Worm (Caenorhabditis elegans) whole organism, young adult: ENCODE results near the gene hrpa-2.

Experiments
- B0019.2 ChIP-seq: fragments of 200-800 bp; sonication (Bioruptor generic); conservative IDR thresholded peaks from 2 replicates; pipeline ENCODE4 v1.3.6; 2022; ENCODE audit warnings: missing genetic modification reagents, missing genetic modification characterization, missing compliant biosample characterization
- B0035.1 ChIP-seq: sonication (generic microtip); optimal IDR thresholded peaks from 2 replicates; lab custom pipeline; 2016; ENCODE audit warnings: missing genetic modification characterization, mild to moderate bottlenecking, missing compliant biosample characterization, missing genotype, missing genetic modification reagents
- B0336.3 ChIP-seq: fragments of 200-800 bp; sonication (Bioruptor generic); IDR thresholded peaks from 2 replicates; pipeline ENCODE4 v1.3.6; 2022; ENCODE audit warnings: missing genetic modification characterization, missing compliant biosample characterization
- F22D6.2 ChIP-seq: sonication (generic microtip); optimal IDR thresholded peaks from 2 replicates; lab custom pipeline; 2016; ENCODE audit warnings: mild to moderate bottlenecking, missing genetic modification characterization, missing compliant biosample characterization
- F23B12.7 ChIP-seq: sonication (generic microtip); optimal IDR thresholded peaks from 2 replicates; lab custom pipeline; 2017; ENCODE audit warnings: missing genetic modification characterization, mild to moderate bottlenecking, missing compliant biosample characterization, antibody characterized with exemption, moderate library complexity; ENCODE audit not compliant: insufficient read depth
- F37B4.10 ChIP-seq: fragments of 200-800 bp; sonication (Bioruptor generic); IDR thresholded peaks from 2 replicates; pipeline ENCODE4 v1.3.6; 2022; ENCODE audit warnings: missing genetic modification characterization, missing compliant biosample characterization
- F39B2.1 ChIP-seq: fragments of 200-800 bp; sonication (Bioruptor generic); IDR thresholded peaks from 2 replicates; pipeline ENCODE4 v1.3.6; 2022; ENCODE audit warnings: missing genetic modification reagents, missing genetic modification characterization, missing compliant biosample characterization
- F52B5.7 ChIP-seq: sonication (generic microtip); optimal IDR thresholded peaks from 2 replicates; lab custom pipeline; 2016; ENCODE audit warnings: mild to moderate bottlenecking, missing genetic modification characterization, missing compliant biosample characterization
- K11D2.4 ChIP-seq: fragments of 200-800 bp; sonication (Bioruptor generic); IDR thresholded peaks from 2 replicates; pipeline ENCODE4 v1.3.6; 2022; ENCODE audit warnings: missing genetic modification reagents, missing genetic modification characterization, missing compliant biosample characterization
- T07F8.4 ChIP-seq: sonication (generic microtip); optimal IDR thresholded peaks from 2 replicates; lab custom pipeline; 2016; ENCODE audit warnings: mild to moderate bottlenecking, missing genetic modification characterization, moderate library complexity, missing compliant biosample characterization
- Y53F4B.3 ChIP-seq: fragments of 200-800 bp; sonication (Bioruptor generic); IDR thresholded peaks from 2 replicates; pipeline ENCODE4 v1.3.6; 2022; ENCODE audit warnings: missing genetic modification reagents, missing genetic modification characterization, missing compliant biosample characterization
- Y56A3A.18 ChIP-seq: fragments of 200-800 bp; sonication (Bioruptor generic); IDR thresholded peaks from 2 replicates; pipeline ENCODE4 v1.3.6; 2022; ENCODE audit warnings: missing genetic modification reagents, missing genetic modification characterization, missing compliant biosample characterization
- Y67H2A.10 ChIP-seq: fragments of 200-800 bp; sonication (Bioruptor generic); conservative IDR thresholded peaks from 2 replicates; pipeline ENCODE4 v1.3.6; 2022; ENCODE audit warnings: missing genetic modification reagents, missing genetic modification characterization, missing compliant biosample characterization
- Y95B8A.8 ChIP-seq: fragments of 200-800 bp; sonication (Bioruptor generic); IDR thresholded peaks from 2 replicates; pipeline ENCODE4 v1.3.6; 2022; ENCODE audit warnings: missing genetic modification reagents, missing genetic modification characterization, missing compliant biosample characterization
- ZK185.1 ChIP-seq: sonication (generic microtip); optimal IDR thresholded peaks from 2 replicates; lab custom pipeline; 2016; ENCODE audit warnings: mild to moderate bottlenecking, missing genetic modification characterization, missing compliant biosample characterization; ENCODE audit not compliant: poor library complexity, severe bottlenecking
- ama-1 ChIP-seq, 3 experiments: fragments of 150-350 bp in 1 of 3; sonication (generic microtip) in 2 of 3; optimal IDR thresholded peaks; 2 replicates each; lab custom pipeline; 2014 to 2018; ENCODE audit warnings: missing biosample characterization in 2 of 3, missing genetic modification characterization in 2 of 3, missing genetic modification reagents in 2 of 3
- aptf-2 ChIP-seq: fragments of 200-800 bp; sonication (Bioruptor generic); conservative IDR thresholded peaks from 2 replicates; pipeline ENCODE4 v1.3.6; 2022; ENCODE audit warnings: missing genetic modification reagents, missing genetic modification characterization, missing compliant biosample characterization
- aptf-3 ChIP-seq: fragments of 200-800 bp; sonication (Bioruptor generic); IDR thresholded peaks from 2 replicates; pipeline ENCODE4 v1.3.6; 2022; ENCODE audit warnings: missing genetic modification characterization, missing compliant biosample characterization
- atf-7 ChIP-seq: sonication (generic microtip); optimal IDR thresholded peaks from 2 replicates; lab custom pipeline; 2017; ENCODE audit warnings: mild to moderate bottlenecking, missing genetic modification characterization, missing compliant biosample characterization
- athp-1 ChIP-seq: sonication (generic microtip); optimal IDR thresholded peaks from 2 replicates; lab custom pipeline; 2017; ENCODE audit warnings: mild to moderate bottlenecking, missing genetic modification characterization, missing compliant biosample characterization
- cebp-1 ChIP-seq, 2 experiments: fragments of 200-800 bp in 1 of 2; sonication (Bioruptor generic) in 1 of 2; sonication (generic microtip) in 1 of 2; IDR thresholded peaks in 1 of 2; optimal IDR thresholded peaks in 1 of 2; 2 replicates each; pipeline versions ENCODE4 v1.3.6 to Lab custom; 2017 to 2022; ENCODE audit warnings: missing compliant biosample characterization in 2 of 2, missing genetic modification characterization in 2 of 2, mild to moderate bottlenecking in 1 of 2, missing genetic modification reagents in 1 of 2, moderate library complexity in 1 of 2
- ceh-100 ChIP-seq: fragments of 200-800 bp; sonication (Bioruptor generic); IDR thresholded peaks from 2 replicates; pipeline ENCODE4 v1.3.6; 2022; ENCODE audit warnings: missing genetic modification reagents, missing genetic modification characterization, missing compliant biosample characterization
- ceh-79 ChIP-seq: sonication (generic microtip); optimal IDR thresholded peaks from 2 replicates; lab custom pipeline; 2017; ENCODE audit warnings: mild to moderate bottlenecking, missing genetic modification characterization, missing compliant biosample characterization
- ceh-91 ChIP-seq: fragments of 200-800 bp; sonication (Bioruptor generic); IDR thresholded peaks from 2 replicates; pipeline ENCODE4 v1.3.6; 2022; ENCODE audit warnings: missing genetic modification reagents, missing genetic modification characterization, missing compliant biosample characterization
- efl-1 ChIP-seq: fragments of 150-350 bp; optimal IDR thresholded peaks from 2 replicates; lab custom pipeline; 2014; ENCODE audit warnings: missing biosample characterization, missing genetic modification reagents, missing genetic modification characterization
- egl-44 ChIP-seq: fragments of 200-800 bp; sonication (Bioruptor generic); IDR thresholded peaks from 2 replicates; pipeline ENCODE4 v1.3.6; 2022; ENCODE audit warnings: missing genetic modification reagents, missing genetic modification characterization, missing compliant biosample characterization
- hlh-12 ChIP-seq: sonication (generic microtip); optimal IDR thresholded peaks from 2 replicates; lab custom pipeline; 2016; ENCODE audit warnings: missing genetic modification characterization, missing compliant biosample characterization
- hsf-1 ChIP-seq: fragments of 200-800 bp; sonication (Bioruptor generic); IDR thresholded peaks from 2 replicates; pipeline ENCODE4 v1.3.6; 2022; ENCODE audit warnings: missing genetic modification reagents, missing genetic modification characterization, missing compliant biosample characterization
- lin-40 ChIP-seq: sonication (generic microtip); optimal IDR thresholded peaks from 2 replicates; lab custom pipeline; 2016; ENCODE audit warnings: missing genetic modification characterization, mild to moderate bottlenecking, missing compliant biosample characterization, missing genotype, missing genetic modification reagents
- lsl-1 ChIP-seq: fragments of 200-800 bp; sonication (Bioruptor generic); optimal IDR thresholded peaks from 2 replicates; lab custom pipeline; 2018; ENCODE audit warnings: mild to moderate bottlenecking, missing genetic modification characterization, moderate library complexity, missing compliant biosample characterization
- mel-28 ChIP-seq: sonication (generic microtip); optimal IDR thresholded peaks from 2 replicates; lab custom pipeline; 2016; ENCODE audit warnings: borderline replicate concordance, mild to moderate bottlenecking, missing genetic modification characterization, missing compliant biosample characterization
- nfya-1 ChIP-seq: sonication (generic microtip); optimal IDR thresholded peaks from 2 replicates; lab custom pipeline; 2017; ENCODE audit warnings: antibody characterized with exemption, missing compliant biosample characterization, missing genetic modification characterization, borderline replicate concordance; ENCODE audit not compliant: insufficient read depth
- nhr-80 ChIP-seq: sonication (generic microtip); optimal IDR thresholded peaks from 2 replicates; lab custom pipeline; 2016; ENCODE audit warnings: missing genetic modification characterization, missing compliant biosample characterization
- pbrm-1 ChIP-seq: fragments of 200-800 bp; sonication (Bioruptor generic); IDR thresholded peaks from 2 replicates; pipeline ENCODE4 v1.3.6; 2022; ENCODE audit warnings: missing genetic modification reagents, missing genetic modification characterization, missing compliant biosample characterization
- somi-1 ChIP-seq: fragments of 200-800 bp; sonication (Bioruptor generic); optimal IDR thresholded peaks from 2 replicates; lab custom pipeline; 2018; ENCODE audit warnings: mild to moderate bottlenecking, missing genetic modification characterization, missing compliant biosample characterization
- tbp1 ChIP-seq: fragments of 200-800 bp; sonication (Bioruptor generic); optimal IDR thresholded peaks from 2 replicates; lab custom pipeline; 2018; ENCODE audit warnings: mild to moderate bottlenecking, missing genetic modification characterization, missing compliant biosample characterization
- xnd-1 ChIP-seq: sonication (generic microtip); optimal IDR thresholded peaks from 2 replicates; lab custom pipeline; 2016; ENCODE audit warnings: missing genotype, missing genetic modification reagents, missing genetic modification characterization, missing compliant biosample characterization
- zfh-2 ChIP-seq: fragments of 200-800 bp; sonication (Bioruptor generic); conservative IDR thresholded peaks from 2 replicates; pipeline ENCODE4 v1.3.6; 2022; ENCODE audit warnings: missing genetic modification reagents, missing genetic modification characterization, missing compliant biosample characterization
- ztf-18 ChIP-seq: sonication (generic microtip); optimal IDR thresholded peaks from 2 replicates; lab custom pipeline; 2016; ENCODE audit warnings: missing genotype, mild to moderate bottlenecking, missing genetic modification characterization, missing compliant biosample characterization
- ztf-3 ChIP-seq: fragments of 200-800 bp; sonication (Bioruptor generic); optimal IDR thresholded peaks from 2 replicates; lab custom pipeline; 2018; ENCODE audit warnings: mild to moderate bottlenecking, missing genetic modification characterization, missing compliant biosample characterization
- ztf-6 ChIP-seq: fragments of 200-800 bp; sonication (Bioruptor generic); IDR thresholded peaks from 2 replicates; pipeline ENCODE4 v1.3.6; 2022; ENCODE audit warnings: missing genetic modification reagents, missing genetic modification characterization, missing compliant biosample characterization

hrpa-2 gene

ce11 chrX:5193402-5193801 is 22.8 kb upstream of the hrpa-2 start:
- TF ChIP-seq Y56A3A.18 (GFP tag; lab: Robert Waterston, UW) (no peak), B0336.3 (no peak), ZK185.1 (tag; lab: Kevin White, UChicago) (no peak), F52B5.7 (tag; lab: Kevin White, UChicago) (no peak), Y95B8A.8 (GFP tag; lab: Robert Waterston, UW) (no peak)

- TF ChIP-seq ztf-18 (tag; lab: Kevin White, UChicago), result no peak
- no peak for TF ChIP-seq athp-1
- no peak for TF ChIP-seq somi-1
- no peak for TF ChIP-seq ceh-79 (tag; lab: Kevin White, UChicago)
- no peak for TF ChIP-seq ztf-3 (GFP tag; lab: Kevin White, UChicago)
- no peak for TF ChIP-seq B0019.2
- no peak for TF ChIP-seq efl-1 (GFP tag; lab: Kevin White, UChicago)
- no peak for TF ChIP-seq hlh-12 (tag; lab: Kevin White, UChicago)
- TF ChIP-seq cebp-1 (GFP tag; IDR thresholded peaks at IDR 0.05; lab: Robert Waterston, UW), result no peak
- TF ChIP-seq cebp-1 (tag; optimal IDR thresholded peaks at IDR 0.05; lab: Kevin White, UChicago), result no peak
- TF ChIP-seq K11D2.4 (GFP tag; lab: Robert Waterston, UW), result no peak
- TF ChIP-seq ztf-6 (GFP tag; lab: Robert Waterston, UW), result no peak
- TF ChIP-seq F22D6.2 (tag; lab: Kevin White, UChicago), result no peak
- TF ChIP-seq F23B12.7, result no peak
Observed at ce11 chrX:5195462-5196160, 20.6 kb upstream of the hrpa-2 start, which contains the start of gene pqn-62. Gene pqn-62 (plus strand): TSS chrX:5196110.

ce11 chrX:5197440-5197839 is 18.7 kb upstream of the hrpa-2 start:
- no peak for TF ChIP-seq Y95B8A.8 (GFP tag; lab: Robert Waterston, UW)
- no peak for TF ChIP-seq mel-28
- no peak for TF ChIP-seq ama-1 (optimal IDR thresholded peaks at IDR 0.05; lab: Kevin White, UChicago)
- TF ChIP-seq ama-1 (GFP tag; optimal IDR thresholded peaks at IDR 0.05; lab: Kevin White, UChicago), result no peak
- TF ChIP-seq aptf-3, result no peak
- no peak for TF ChIP-seq hsf-1 (GFP tag; lab: Robert Waterston, UW)
- no peak for TF ChIP-seq pbrm-1 (GFP tag; lab: Robert Waterston, UW)
- no peak for TF ChIP-seq ceh-79 (tag; lab: Kevin White, UChicago)
- TF ChIP-seq lin-40, result no peak
- TF ChIP-seq ceh-91 (GFP tag; lab: Robert Waterston, UW), result no peak
- TF ChIP-seq F52B5.7 (tag; lab: Kevin White, UChicago), result no peak
- no peak for TF ChIP-seq Y67H2A.10
- TF ChIP-seq B0035.1 (tag; lab: Kevin White, UChicago), result no peak
- no peak for TF ChIP-seq F39B2.1 (GFP tag; lab: Robert Waterston, UW)
- TF ChIP-seq ceh-100 (GFP tag; lab: Robert Waterston, UW), result no peak

- TF ChIP-seq nhr-80 (tag; lab: Kevin White, UChicago), result no peak
- no peak for TF ChIP-seq F37B4.10 (GFP tag; lab: Robert Waterston, UW)
- TF ChIP-seq somi-1, result no peak
- no peak for TF ChIP-seq lsl-1 (GFP tag; lab: Kevin White, UChicago)
- TF ChIP-seq ztf-18 (tag; lab: Kevin White, UChicago), result no peak
- TF ChIP-seq zfh-2 (GFP tag; lab: Robert Waterston, UW), result no peak
- no peak for TF ChIP-seq T07F8.4 (tag; lab: Kevin White, UChicago)
- TF ChIP-seq Y95B8A.8 (GFP tag; lab: Robert Waterston, UW), result no peak
- no peak for TF ChIP-seq egl-44 (GFP tag; lab: Robert Waterston, UW)
- TF ChIP-seq nfya-1, result no peak
- no peak for TF ChIP-seq aptf-2
- TF ChIP-seq Y53F4B.3 (GFP tag; lab: Robert Waterston, UW), result no peak
- no peak for TF ChIP-seq xnd-1 (tag; lab: Kevin White, UChicago)
- no peak for TF ChIP-seq tbp1 (GFP tag; lab: Kevin White, UChicago)
- TF ChIP-seq atf-7 (tag; lab: Kevin White, UChicago), result no peak
Observed at ce11 chrX:5199245-5199644, 16.9 kb upstream of the hrpa-2 start.
